Worm (Caenorhabditis elegans) whole organism, young adult: ENCODE data around the gene ZK546.2.

Experiments
- B0261.1 ChIP-seq: sonication (generic microtip); optimal IDR thresholded peaks from 2 replicates; lab custom pipeline; 2016; ENCODE audit warnings: mild to moderate bottlenecking, missing genetic modification characterization, moderate library complexity, missing compliant biosample characterization
- D2030.7 ChIP-seq: fragments of 200-800 bp; sonication (Bioruptor generic); IDR thresholded peaks from 2 replicates; pipeline ENCODE4 v1.3.6; 2022; ENCODE audit warnings: missing genetic modification reagents, missing genetic modification characterization, missing compliant biosample characterization
- F23B12.7 ChIP-seq: sonication (generic microtip); optimal IDR thresholded peaks from 2 replicates; lab custom pipeline; 2017; ENCODE audit warnings: missing genetic modification characterization, mild to moderate bottlenecking, missing compliant biosample characterization, antibody characterized with exemption, moderate library complexity; ENCODE audit not compliant: insufficient read depth
- F39B2.1 ChIP-seq: fragments of 200-800 bp; sonication (Bioruptor generic); IDR thresholded peaks from 2 replicates; pipeline ENCODE4 v1.3.6; 2022; ENCODE audit warnings: missing genetic modification reagents, missing genetic modification characterization, missing compliant biosample characterization
- F49E8.2 ChIP-seq: sonication (generic microtip); optimal IDR thresholded peaks from 3 replicates; lab custom pipeline; 2017; ENCODE audit warnings: missing genetic modification characterization, mild to moderate bottlenecking, missing compliant biosample characterization, antibody characterized with exemption, moderate library complexity; ENCODE audit not compliant: insufficient read depth
- F57C9.4 ChIP-seq: sonication (generic microtip); optimal IDR thresholded peaks from 2 replicates; lab custom pipeline; 2017; ENCODE audit warnings: mild to moderate bottlenecking, missing genetic modification characterization, missing compliant biosample characterization
- Y53F4B.3 ChIP-seq: fragments of 200-800 bp; sonication (Bioruptor generic); IDR thresholded peaks from 2 replicates; pipeline ENCODE4 v1.3.6; 2022; ENCODE audit warnings: missing genetic modification reagents, missing genetic modification characterization, missing compliant biosample characterization
- Y67H2A.10 ChIP-seq: fragments of 200-800 bp; sonication (Bioruptor generic); conservative IDR thresholded peaks from 2 replicates; pipeline ENCODE4 v1.3.6; 2022; ENCODE audit warnings: missing genetic modification reagents, missing genetic modification characterization, missing compliant biosample characterization
- Y95B8A.8 ChIP-seq: fragments of 200-800 bp; sonication (Bioruptor generic); IDR thresholded peaks from 2 replicates; pipeline ENCODE4 v1.3.6; 2022; ENCODE audit warnings: missing genetic modification reagents, missing genetic modification characterization, missing compliant biosample characterization
- ZK185.1 ChIP-seq: sonication (generic microtip); optimal IDR thresholded peaks from 2 replicates; lab custom pipeline; 2016; ENCODE audit warnings: mild to moderate bottlenecking, missing genetic modification characterization, missing compliant biosample characterization; ENCODE audit not compliant: poor library complexity, severe bottlenecking
- akir-1 ChIP-seq: fragments of 200-800 bp; sonication (Bioruptor generic); optimal IDR thresholded peaks from 2 replicates; lab custom pipeline; 2018; ENCODE audit warnings: mild to moderate bottlenecking, missing genetic modification characterization, moderate library complexity, missing compliant biosample characterization
- bed-1 ChIP-seq: fragments of 200-800 bp; sonication (Bioruptor generic); IDR thresholded peaks from 2 replicates; pipeline ENCODE4 v1.3.6; 2022; ENCODE audit warnings: missing genetic modification reagents, missing genetic modification characterization, missing compliant biosample characterization
- cebp-1 ChIP-seq, 2 experiments: fragments of 200-800 bp in 1 of 2; sonication (Bioruptor generic) in 1 of 2; sonication (generic microtip) in 1 of 2; IDR thresholded peaks in 1 of 2; optimal IDR thresholded peaks in 1 of 2; 2 replicates each; pipeline versions ENCODE4 v1.3.6 to Lab custom; 2017 to 2022; ENCODE audit warnings: missing compliant biosample characterization in 2 of 2, missing genetic modification characterization in 2 of 2, mild to moderate bottlenecking in 1 of 2, missing genetic modification reagents in 1 of 2, moderate library complexity in 1 of 2
- ceh-27 ChIP-seq: fragments of 200-800 bp; sonication (Bioruptor generic); optimal IDR thresholded peaks from 2 replicates; lab custom pipeline; 2018; ENCODE audit warnings: mild to moderate bottlenecking, missing genetic modification characterization, moderate library complexity, missing compliant biosample characterization
- chd-7 ChIP-seq: sonication (generic microtip); optimal IDR thresholded peaks from 2 replicates; lab custom pipeline; 2016; ENCODE audit warnings: mild to moderate bottlenecking, missing genetic modification characterization, moderate library complexity, missing compliant biosample characterization
- dox-1 ChIP-seq: fragments of 200-800 bp; sonication (Bioruptor generic); IDR thresholded peaks from 2 replicates; pipeline ENCODE4 v1.3.6; 2022; ENCODE audit warnings: missing genetic modification reagents, missing genetic modification characterization, missing compliant biosample characterization
- efl-1 ChIP-seq: fragments of 150-350 bp; optimal IDR thresholded peaks from 2 replicates; lab custom pipeline; 2014; ENCODE audit warnings: missing biosample characterization, missing genetic modification reagents, missing genetic modification characterization
- egl-18 ChIP-seq: fragments of 200-800 bp; sonication (Bioruptor generic); IDR thresholded peaks from 2 replicates; pipeline ENCODE4 v1.3.6; 2022; ENCODE audit warnings: missing genetic modification reagents, missing genetic modification characterization, missing compliant biosample characterization
- egl-44 ChIP-seq: fragments of 200-800 bp; sonication (Bioruptor generic); IDR thresholded peaks from 2 replicates; pipeline ENCODE4 v1.3.6; 2022; ENCODE audit warnings: missing genetic modification reagents, missing genetic modification characterization, missing compliant biosample characterization
- ekl-4 ChIP-seq: fragments of 200-800 bp; sonication (Bioruptor generic); IDR thresholded peaks from 2 replicates; pipeline ENCODE4 v1.3.6; 2022; ENCODE audit warnings: missing genetic modification reagents, missing genetic modification characterization, missing compliant biosample characterization
- him-1 ChIP-seq: sonication (generic microtip); optimal IDR thresholded peaks from 2 replicates; lab custom pipeline; 2016; ENCODE audit warnings: missing genotype, missing genetic modification reagents, missing genetic modification characterization, missing compliant biosample characterization
- hmg-1.2 ChIP-seq: fragments of 200-800 bp; sonication (Bioruptor generic); IDR thresholded peaks from 2 replicates; pipeline ENCODE4 v1.3.6; 2022; ENCODE audit warnings: missing genetic modification reagents, missing genetic modification characterization, missing compliant biosample characterization
- hsf-1 ChIP-seq: fragments of 200-800 bp; sonication (Bioruptor generic); IDR thresholded peaks from 2 replicates; pipeline ENCODE4 v1.3.6; 2022; ENCODE audit warnings: missing genetic modification reagents, missing genetic modification characterization, missing compliant biosample characterization
- let-526 ChIP-seq: fragments of 200-800 bp; sonication (Bioruptor generic); IDR thresholded peaks from 2 replicates; pipeline ENCODE4 v1.3.6; 2022; ENCODE audit warnings: missing genetic modification reagents, missing genetic modification characterization, missing compliant biosample characterization
- lin-35 ChIP-seq, 3 experiments: fragments of 150-350 bp in 2 of 3; sonication (generic microtip) in 1 of 3; optimal IDR thresholded peaks; 2 replicates each; lab custom pipeline; 2014 to 2018; ENCODE audit warnings: missing biosample characterization in 3 of 3, missing genetic modification characterization in 3 of 3, missing genetic modification reagents in 3 of 3
- lin-40 ChIP-seq: sonication (generic microtip); optimal IDR thresholded peaks from 2 replicates; lab custom pipeline; 2016; ENCODE audit warnings: missing genetic modification characterization, mild to moderate bottlenecking, missing compliant biosample characterization, missing genotype, missing genetic modification reagents
- lir-1 ChIP-seq: fragments of 200-800 bp; sonication (Bioruptor generic); conservative IDR thresholded peaks from 2 replicates; pipeline ENCODE4 v1.3.6; 2022; ENCODE audit warnings: missing genetic modification reagents, missing genetic modification characterization, missing compliant biosample characterization
- lsl-1 ChIP-seq: fragments of 200-800 bp; sonication (Bioruptor generic); optimal IDR thresholded peaks from 2 replicates; lab custom pipeline; 2018; ENCODE audit warnings: mild to moderate bottlenecking, missing genetic modification characterization, moderate library complexity, missing compliant biosample characterization
- lsy-27 ChIP-seq: sonication (generic microtip); optimal IDR thresholded peaks from 2 replicates; lab custom pipeline; 2017; ENCODE audit warnings: missing genetic modification characterization, mild to moderate bottlenecking, missing compliant biosample characterization, antibody characterized with exemption, missing genotype, borderline replicate concordance; ENCODE audit not compliant: insufficient read depth
- madf-6 ChIP-seq: fragments of 200-800 bp; sonication (Bioruptor generic); IDR thresholded peaks from 2 replicates; pipeline ENCODE4 v1.3.6; 2022; ENCODE audit warnings: missing genetic modification reagents, missing genetic modification characterization, missing compliant biosample characterization
- mxl-1 ChIP-seq: sonication (generic microtip); optimal IDR thresholded peaks from 2 replicates; lab custom pipeline; 2016; ENCODE audit warnings: missing genetic modification characterization, missing compliant biosample characterization
- nfya-1 ChIP-seq: sonication (generic microtip); optimal IDR thresholded peaks from 2 replicates; lab custom pipeline; 2017; ENCODE audit warnings: antibody characterized with exemption, missing compliant biosample characterization, missing genetic modification characterization, borderline replicate concordance; ENCODE audit not compliant: insufficient read depth
- nfyb-1 ChIP-seq: fragments of 200-800 bp; sonication (Bioruptor generic); IDR thresholded peaks from 2 replicates; pipeline ENCODE4 v1.3.6; 2022; ENCODE audit warnings: missing genetic modification reagents, missing genetic modification characterization, missing compliant biosample characterization
- pbrm-1 ChIP-seq: fragments of 200-800 bp; sonication (Bioruptor generic); IDR thresholded peaks from 2 replicates; pipeline ENCODE4 v1.3.6; 2022; ENCODE audit warnings: missing genetic modification reagents, missing genetic modification characterization, missing compliant biosample characterization
- pha-4 ChIP-seq: fragments of 150-350 bp; sonication (generic microtip); optimal IDR thresholded peaks from 2 replicates; lab custom pipeline; 2014; ENCODE audit warnings: missing biosample characterization, missing genetic modification reagents, missing genetic modification characterization
- rcor-1 ChIP-seq: fragments of 200-800 bp; sonication (Bioruptor generic); IDR thresholded peaks from 2 replicates; pipeline ENCODE4 v1.3.6; 2022; ENCODE audit warnings: missing genetic modification reagents, missing genetic modification characterization, missing compliant biosample characterization
- rpc-1 ChIP-seq, 2 experiments: fragments of 150-350 bp in 1 of 2; sonication (generic microtip) in 1 of 2; optimal IDR thresholded peaks; 2 replicates each; lab custom pipeline; 2014 to 2018; ENCODE audit warnings: missing biosample characterization in 1 of 2, missing genetic modification characterization in 1 of 2, missing genetic modification reagents in 1 of 2, missing genotype in 1 of 2
- snpc-1.1 ChIP-seq: sonication (generic microtip); optimal IDR thresholded peaks from 2 replicates; lab custom pipeline; 2017; ENCODE audit warnings: missing genetic modification characterization, mild to moderate bottlenecking, missing compliant biosample characterization, antibody characterized with exemption, moderate library complexity, missing genotype, missing genetic modification reagents; ENCODE audit not compliant: insufficient read depth
- snpc-1.3 ChIP-seq: sonication (generic microtip); optimal IDR thresholded peaks from 2 replicates; lab custom pipeline; 2017; ENCODE audit warnings: missing genetic modification characterization, mild to moderate bottlenecking, missing compliant biosample characterization, antibody characterized with exemption, moderate library complexity, missing genotype, missing genetic modification reagents; ENCODE audit not compliant: insufficient read depth
- snpc-3.4 ChIP-seq: sonication (generic microtip); optimal IDR thresholded peaks from 2 replicates; lab custom pipeline; 2017; ENCODE audit warnings: missing genetic modification characterization, mild to moderate bottlenecking, missing compliant biosample characterization, antibody characterized with exemption, moderate library complexity, missing genotype, missing genetic modification reagents
- tbp1 ChIP-seq: fragments of 200-800 bp; sonication (Bioruptor generic); optimal IDR thresholded peaks from 2 replicates; lab custom pipeline; 2018; ENCODE audit warnings: mild to moderate bottlenecking, missing genetic modification characterization, missing compliant biosample characterization
- tlf-1 ChIP-seq: fragments of 200-800 bp; sonication (Bioruptor generic); optimal IDR thresholded peaks from 2 replicates; lab custom pipeline; 2018; ENCODE audit warnings: mild to moderate bottlenecking, missing genetic modification characterization, missing compliant biosample characterization
- unc-62 ChIP-seq: fragments of 150-350 bp; optimal IDR thresholded peaks from 2 replicates; lab custom pipeline; 2014; ENCODE audit warnings: missing biosample characterization, missing genetic modification reagents, missing genetic modification characterization
- xnd-1 ChIP-seq: sonication (generic microtip); optimal IDR thresholded peaks from 2 replicates; lab custom pipeline; 2016; ENCODE audit warnings: missing genotype, missing genetic modification reagents, missing genetic modification characterization, missing compliant biosample characterization
- ztf-18 ChIP-seq: sonication (generic microtip); optimal IDR thresholded peaks from 2 replicates; lab custom pipeline; 2016; ENCODE audit warnings: missing genotype, mild to moderate bottlenecking, missing genetic modification characterization, missing compliant biosample characterization

The ZK546.2 gene

ce11 chrII:4904277-4904676, 41.5 kb upstream of the ZK546.2 start:
- TF ChIP-seq rpc-1 (optimal IDR thresholded peaks at IDR 0.05; lab: Kevin White, UChicago) (peak; percentile 36), rpc-1 (tag; optimal IDR thresholded peaks at IDR 0.05; lab: Kevin White, UChicago) (no peak), dox-1 (GFP tag; lab: Robert Waterston, UW) (peak; percentile 73), Y53F4B.3 (no peak), chd-7 (tag; lab: Kevin White, UChicago) (peak; percentile 9), unc-62 (GFP tag; lab: Kevin White, UChicago) (peak; percentile 29), lsl-1 (GFP tag; lab: Kevin White, UChicago) (peak; percentile 77), lsy-27 (tag; lab: Kevin White, UChicago) (peak; percentile 60), nfya-1 (no peak), lir-1 (0 out of 2 replicates have a peak, but pooled peaks have one; percentile 10), lin-40 (tag; lab: Kevin White, UChicago) (peak; percentile 24), xnd-1 (tag; lab: Kevin White, UChicago) (peak; percentile 26), F23B12.7 (peak; percentile 80), ZK185.1 (peak; percentile 58), tlf-1 (GFP tag; lab: Kevin White, UChicago) (peak; percentile 46), Y67H2A.10 (GFP tag; lab: Robert Waterston, UW) (0 out of 2 replicates have a peak, but pooled peaks have one; percentile 49), hmg-1.2 (GFP tag; lab: Robert Waterston, UW) (peak; percentile 94), snpc-1.1 (tag; lab: Kevin White, UChicago) (peak; percentile 52), rcor-1 (GFP tag; lab: Robert Waterston, UW) (peak; percentile 61), ekl-4 (peak; percentile 64), snpc-3.4 (tag; lab: Kevin White, UChicago) (peak; percentile 60), efl-1 (GFP tag; lab: Kevin White, UChicago) (peak; percentile 69), let-526 (GFP tag; lab: Robert Waterston, UW) (peak; percentile 32; the same call in 1 of the 2 replicates), pha-4 (peak; percentile 37), madf-6 (GFP tag; lab: Robert Waterston, UW) (peak; percentile 82), snpc-1.3 (tag; lab: Kevin White, UChicago) (peak; percentile 58), egl-44 (GFP tag; lab: Robert Waterston, UW) (no peak), lin-35 (GFP tag; optimal IDR thresholded peaks at IDR 0.05; lab: Kevin White, UChicago) (peak in 1 of 3 experiments; percentile 68), ceh-27 (GFP tag; lab: Kevin White, UChicago) (peak; percentile 32), tbp1 (peak; percentile 62), ztf-18 (tag; lab: Kevin White, UChicago) (peak; percentile 17), hsf-1 (GFP tag; lab: Robert Waterston, UW) (peak; percentile 96), cebp-1 (GFP tag; IDR thresholded peaks at IDR 0.05; lab: Robert Waterston, UW) (peak; percentile 66), cebp-1 (tag; optimal IDR thresholded peaks at IDR 0.05; lab: Kevin White, UChicago) (peak; percentile 80), F39B2.1 (no peak), F49E8.2 (peak; percentile 44), mxl-1 (tag; lab: Kevin White, UChicago) (no peak), pbrm-1 (GFP tag; lab: Robert Waterston, UW) (peak; percentile 67; the same call in 1 of the 2 replicates), D2030.7 (GFP tag; lab: Robert Waterston, UW) (peak; percentile 69), bed-1 (GFP tag; lab: Robert Waterston, UW) (no peak), F57C9.4 (no peak), him-1 (tag; lab: Kevin White, UChicago) (no peak), akir-1 (GFP tag; lab: Kevin White, UChicago) (no peak), B0261.1 (no peak), nfyb-1 (GFP tag; lab: Robert Waterston, UW) (0 out of 2 replicates have a peak, but pooled peaks have one; percentile 27), egl-18 (GFP tag; lab: Robert Waterston, UW) (no peak), Y95B8A.8 (GFP tag; lab: Robert Waterston, UW) (0 out of 2 replicates have a peak, but pooled peaks have one; percentile 60)
